In genomic region chrIII:6283024-6283423, ce11 we compare ENCODE assay signal across 3 worm cellular contexts.
A peak's percentile ranks its signal among the peaks of the same experiment; 100 is the strongest.
TF ChIP-seq lines count a peak whose summit lies in the region.

No protein-coding gene starts in this region.

TF ChIP-seq in whole organism, L4 larva, 104 proteins besides CTCF, POLR2A, EP300 and RAD21:
- TF ChIP-seq mdl-1 (tag; optimal IDR thresholded peaks at IDR 0.05; lab: Kevin White, UChicago) (no peak), lin-39 (tag; optimal IDR thresholded peaks at IDR 0.05; lab: Kevin White, UChicago) (no peak), Y48G9A.11 (GFP tag; IDR thresholded peaks at IDR 0.05; lab: Robert Waterston, UW) (peak; percentile 45; the same call in 1 of the 2 replicates), snpc-1.2 (GFP tag; IDR thresholded peaks at IDR 0.05; lab: Robert Waterston, UW) (no peak), aha-1 (tag; lab: Kevin White, UChicago) (no peak), dpl-1 (GFP tag; optimal IDR thresholded peaks at IDR 0.05; lab: Kevin White, UChicago) (no peak), lin-38 (GFP tag; IDR thresholded peaks at IDR 0.05; lab: Robert Waterston, UW) (peak; percentile 46; the same call in 1 of the 2 replicates), D1046.2 (GFP tag; IDR thresholded peaks at IDR 0.05; lab: Robert Waterston, UW) (no peak)

TF ChIP-seq in whole organism, midembryonic, 9 proteins besides CTCF, POLR2A, EP300 and RAD21:
- no peak for TF ChIP-seq ztf-29 (GFP tag; IDR thresholded peaks at IDR 0.05; lab: Robert Waterston, UW)
- no peak for TF ChIP-seq med-1 (GFP tag; optimal IDR thresholded peaks at IDR 0.05; lab: Kevin White, UChicago; ENCODE audit: insufficient read depth)
- peak; percentile 36; the same call in 1 of the 2 replicates for TF ChIP-seq T22C8.4 (GFP tag; IDR thresholded peaks at IDR 0.05; lab: Robert Waterston, UW)
- TF ChIP-seq klf-2 (GFP tag; conservative IDR thresholded peaks at IDR 0.05; lab: Robert Waterston, UW): no peak
- no peak for TF ChIP-seq tab-1 (GFP tag; IDR thresholded peaks at IDR 0.05; lab: Robert Waterston, UW)

TF ChIP-seq in whole organism, young adult, 124 proteins besides CTCF, POLR2A, EP300 and RAD21:
- TF ChIP-seq ceh-79 (tag; optimal IDR thresholded peaks at IDR 0.05; lab: Kevin White, UChicago) (no peak), zim-3 (tag; optimal IDR thresholded peaks at IDR 0.05; lab: Kevin White, UChicago) (no peak), ceh-91 (GFP tag; IDR thresholded peaks at IDR 0.05; lab: Robert Waterston, UW) (no peak), ceh-27 (GFP tag; optimal IDR thresholded peaks at IDR 0.05; lab: Kevin White, UChicago) (no peak), aptf-3 (GFP tag; IDR thresholded peaks at IDR 0.05; lab: Robert Waterston, UW) (no peak), F33H1.4 (GFP tag; IDR thresholded peaks at IDR 0.05; lab: Robert Waterston, UW) (peak; percentile 43; the same call in 1 of the 2 replicates), ztf-25 (GFP tag; IDR thresholded peaks at IDR 0.05; lab: Robert Waterston, UW) (no peak), nhr-179 (tag; optimal IDR thresholded peaks at IDR 0.05; lab: Kevin White, UChicago) (no peak), him-1 (tag; optimal IDR thresholded peaks at IDR 0.05; lab: Kevin White, UChicago) (no peak), madf-3 (GFP tag; IDR thresholded peaks at IDR 0.05; lab: Robert Waterston, UW) (no peak), hmg-1.2 (GFP tag; IDR thresholded peaks at IDR 0.05; lab: Robert Waterston, UW) (0 out of 2 replicates have a peak, but pooled peaks have one; percentile 14), B0035.1 (tag; optimal IDR thresholded peaks at IDR 0.05; lab: Kevin White, UChicago) (no peak), die-1 (tag; optimal IDR thresholded peaks at IDR 0.05; lab: Kevin White, UChicago) (no peak), Y53G8AR.9 (GFP tag; conservative IDR thresholded peaks at IDR 0.05; lab: Robert Waterston, UW) (no peak), egrh-3 (GFP tag; IDR thresholded peaks at IDR 0.05; lab: Robert Waterston, UW) (no peak), ZK185.1 (tag; optimal IDR thresholded peaks at IDR 0.05; lab: Kevin White, UChicago; ENCODE audit: poor library complexity, severe bottlenecking) (no peak), gei-17 (GFP tag; optimal IDR thresholded peaks at IDR 0.05; lab: Kevin White, UChicago) (no peak), hsf-1 (GFP tag; IDR thresholded peaks at IDR 0.05; lab: Robert Waterston, UW) (no peak), nfya-1 (tag; optimal IDR thresholded peaks at IDR 0.05; lab: Kevin White, UChicago; ENCODE audit: borderline replicate concordance, insufficient read depth) (no peak), xnd-1 (tag; optimal IDR thresholded peaks at IDR 0.05; lab: Kevin White, UChicago) (peak; percentile 91), rec-8 (tag; optimal IDR thresholded peaks at IDR 0.05; lab: Kevin White, UChicago) (no peak), K11D2.4 (GFP tag; IDR thresholded peaks at IDR 0.05; lab: Robert Waterston, UW) (no peak), fkh-3 (tag; optimal IDR thresholded peaks at IDR 0.05; lab: Kevin White, UChicago) (no peak), madf-8 (GFP tag; conservative IDR thresholded peaks at IDR 0.05; lab: Robert Waterston, UW) (peak; percentile 74), F57C9.4 (tag; optimal IDR thresholded peaks at IDR 0.05; lab: Kevin White, UChicago) (no peak), lin-40 (tag; optimal IDR thresholded peaks at IDR 0.05; lab: Kevin White, UChicago) (no peak), lin-54 (GFP tag; optimal IDR thresholded peaks at IDR 0.05; lab: Kevin White, UChicago) (no peak), let-526 (GFP tag; IDR thresholded peaks at IDR 0.05; lab: Robert Waterston, UW) (no peak), sptf-2 (GFP tag; optimal IDR thresholded peaks at IDR 0.05; lab: Kevin White, UChicago) (no peak), nfya-2 (GFP tag; IDR thresholded peaks at IDR 0.05; lab: Robert Waterston, UW) (no peak), K12H6.12 (tag; optimal IDR thresholded peaks at IDR 0.05; lab: Kevin White, UChicago) (no peak), F10E7.11 (tag; optimal IDR thresholded peaks at IDR 0.05; lab: Kevin White, UChicago) (no peak), efl-1 (GFP tag; optimal IDR thresholded peaks at IDR 0.05; lab: Kevin White, UChicago) (peak; percentile 6), nfyb-1 (GFP tag; IDR thresholded peaks at IDR 0.05; lab: Robert Waterston, UW) (no peak), B0261.1 (tag; optimal IDR thresholded peaks at IDR 0.05; lab: Kevin White, UChicago) (no peak), zfh-2 (GFP tag; conservative IDR thresholded peaks at IDR 0.05; lab: Robert Waterston, UW) (no peak), C06A6.2 (GFP tag; conservative IDR thresholded peaks at IDR 0.05; lab: Robert Waterston, UW) (no peak), egl-18 (GFP tag; IDR thresholded peaks at IDR 0.05; lab: Robert Waterston, UW) (no peak), madf-6 (GFP tag; IDR thresholded peaks at IDR 0.05; lab: Robert Waterston, UW) (peak; percentile 93), nhr-27 (tag; optimal IDR thresholded peaks at IDR 0.05; lab: Kevin White, UChicago) (no peak), somi-1 (GFP tag; optimal IDR thresholded peaks at IDR 0.05; lab: Kevin White, UChicago) (no peak), lsl-1 (GFP tag; optimal IDR thresholded peaks at IDR 0.05; lab: Kevin White, UChicago) (peak; percentile 89), ztf-26 (tag; optimal IDR thresholded peaks at IDR 0.05; lab: Kevin White, UChicago) (no peak), lag-1 (GFP tag; IDR thresholded peaks at IDR 0.05; lab: Robert Waterston, UW) (no peak), repo-1 (tag; optimal IDR thresholded peaks at IDR 0.05; lab: Kevin White, UChicago) (no peak), attf-6 (GFP tag; IDR thresholded peaks at IDR 0.05; lab: Robert Waterston, UW) (no peak), mes-4 (tag; optimal IDR thresholded peaks at IDR 0.05; lab: Kevin White, UChicago) (no peak), sea-2 (GFP tag; IDR thresholded peaks at IDR 0.05; lab: Robert Waterston, UW) (no peak), hlh-26 (GFP tag; conservative IDR thresholded peaks at IDR 0.05; lab: Robert Waterston, UW) (no peak), pbrm-1 (GFP tag; IDR thresholded peaks at IDR 0.05; lab: Robert Waterston, UW) (no peak), rpc-1 (optimal IDR thresholded peaks at IDR 0.05; lab: Kevin White, UChicago) (no peak), rpc-1 (tag; optimal IDR thresholded peaks at IDR 0.05; lab: Kevin White, UChicago) (no peak), D2030.7 (GFP tag; IDR thresholded peaks at IDR 0.05; lab: Robert Waterston, UW) (no peak), dox-1 (GFP tag; IDR thresholded peaks at IDR 0.05; lab: Robert Waterston, UW) (no peak), ets-4 (GFP tag; optimal IDR thresholded peaks at IDR 0.05; lab: Kevin White, UChicago) (no peak), dpl-1 (GFP tag; optimal IDR thresholded peaks at IDR 0.05; lab: Kevin White, UChicago) (no peak), F52B5.7 (tag; optimal IDR thresholded peaks at IDR 0.05; lab: Kevin White, UChicago) (no peak), nhr-120 (GFP tag; IDR thresholded peaks at IDR 0.05; lab: Robert Waterston, UW) (no peak), madf-10 (tag; optimal IDR thresholded peaks at IDR 0.05; lab: Kevin White, UChicago) (no peak), F55B11.4 (tag; optimal IDR thresholded peaks at IDR 0.05; lab: Kevin White, UChicago; ENCODE audit: borderline replicate concordance, insufficient read depth) (no peak), sdz-38 (tag; optimal IDR thresholded peaks at IDR 0.05; lab: Kevin White, UChicago) (no peak), ekl-4 (GFP tag; IDR thresholded peaks at IDR 0.05; lab: Robert Waterston, UW) (0 out of 2 replicates have a peak, but pooled peaks have one; percentile 23), lin-35 (GFP tag; optimal IDR thresholded peaks at IDR 0.05; lab: Kevin White, UChicago) (no peak), ceh-100 (GFP tag; IDR thresholded peaks at IDR 0.05; lab: Robert Waterston, UW) (no peak), aptf-2 (GFP tag; conservative IDR thresholded peaks at IDR 0.05; lab: Robert Waterston, UW) (no peak), C17E4.6 (GFP tag; IDR thresholded peaks at IDR 0.05; lab: Robert Waterston, UW) (no peak), bed-2 (GFP tag; IDR thresholded peaks at IDR 0.05; lab: Robert Waterston, UW) (no peak), B0019.2 (GFP tag; conservative IDR thresholded peaks at IDR 0.05; lab: Robert Waterston, UW) (no peak), F37B4.10 (GFP tag; IDR thresholded peaks at IDR 0.05; lab: Robert Waterston, UW) (no peak), nhr-80 (tag; optimal IDR thresholded peaks at IDR 0.05; lab: Kevin White, UChicago) (no peak), unc-62 (GFP tag; optimal IDR thresholded peaks at IDR 0.05; lab: Kevin White, UChicago) (no peak)
TF ChIP-seq in whole organism, young adult: peak in this region for 8.
